Worm (Caenorhabditis elegans): ENCODE data around the gene kcnl-3.

The kcnl-3 gene

DNA sequence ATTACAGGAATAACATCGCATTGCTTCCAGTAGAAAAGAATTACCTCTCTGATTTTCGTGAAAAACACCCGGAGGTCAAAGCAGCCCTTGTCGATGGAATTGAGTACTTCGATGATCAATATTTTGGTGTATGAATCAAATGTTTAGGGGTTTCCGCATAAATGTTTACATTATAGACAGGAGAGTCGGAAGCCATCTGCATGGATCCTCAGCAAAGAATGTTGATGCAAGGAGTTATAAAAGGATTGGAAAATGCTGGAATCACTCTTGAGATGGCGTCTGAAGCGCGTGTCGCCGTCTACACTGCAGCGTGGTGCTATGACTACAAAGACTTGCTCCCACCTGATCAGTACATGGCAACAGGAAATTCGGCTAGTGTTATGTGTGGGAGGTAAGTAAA is 27.6 kb downstream of the kcnl-3 start, which contains the start of gene C41A3.2:
Gene C41A3.2, minus strand, starts transcription at position 101 of the 400 bp plus-strand sequence.
- TF ChIP-seq snpc-4 (tag; optimal IDR thresholded peaks at IDR 0.05) (no peak), nhr-67 (tag; optimal IDR thresholded peaks at IDR 0.05) (no peak), ZK546.5 (tag; optimal IDR thresholded peaks at IDR 0.05) (no peak), pha-4 (tag; optimal IDR thresholded peaks at IDR 0.05) (no peak), fos-1 (tag; optimal IDR thresholded peaks at IDR 0.05) (no peak), lin-15B (tag; optimal IDR thresholded peaks at IDR 0.05) (no peak), nhr-237 (tag; optimal IDR thresholded peaks at IDR 0.05) (no peak), daf-12 (tag; optimal IDR thresholded peaks at IDR 0.05) (no peak), mdl-1 (tag; optimal IDR thresholded peaks at IDR 0.05) (no peak), ztf-11 (tag; optimal IDR thresholded peaks at IDR 0.05) (no peak), nhr-23 (tag; optimal IDR thresholded peaks at IDR 0.05) (no peak), unc-39 (tag; optimal IDR thresholded peaks at IDR 0.05) (no peak)

DNA sequence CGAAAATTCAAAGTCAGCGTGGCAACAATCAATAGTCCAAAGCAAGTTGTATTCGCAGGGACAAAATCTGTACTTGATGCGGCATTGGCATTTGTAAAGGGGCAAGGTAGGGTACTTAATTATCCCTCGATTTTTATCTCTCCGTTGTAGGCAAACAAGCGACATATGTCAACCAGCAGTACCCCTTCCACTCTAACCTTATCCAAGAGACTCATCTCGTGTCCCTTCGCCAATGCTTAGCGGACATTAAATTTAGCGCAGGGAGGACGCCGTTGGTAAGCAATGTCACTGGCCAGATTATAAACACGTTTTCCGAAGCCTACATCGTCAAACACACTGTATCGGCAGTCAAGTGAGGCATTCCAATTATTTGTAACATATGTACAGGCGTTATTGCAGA is 42.7 kb downstream of the kcnl-3 start:
- TF ChIP-seq ztf-11 (tag; optimal IDR thresholded peaks at IDR 0.05) (peak; percentile 60), skn-1 (tag; optimal IDR thresholded peaks at IDR 0.05) (peak; percentile 95), nhr-23 (tag; optimal IDR thresholded peaks at IDR 0.05) (peak; percentile 99), lsy-12 (tag; optimal IDR thresholded peaks at IDR 0.05) (peak; percentile 96), egl-27 (tag; optimal IDR thresholded peaks at IDR 0.05) (peak; percentile 96), snpc-4 (tag; optimal IDR thresholded peaks at IDR 0.05) (peak; percentile 94), nhr-237 (tag; optimal IDR thresholded peaks at IDR 0.05) (peak; percentile 76), fos-1 (tag; optimal IDR thresholded peaks at IDR 0.05) (peak; percentile 95), fkh-2 (tag; optimal IDR thresholded peaks at IDR 0.05) (peak; percentile 24), tbx-2 (tag; optimal IDR thresholded peaks at IDR 0.05) (peak; percentile 98), nhr-11 (tag; optimal IDR thresholded peaks at IDR 0.05) (peak; percentile 96), ceh-9 (tag; optimal IDR thresholded peaks at IDR 0.05) (no peak), ama-1 (optimal IDR thresholded peaks at IDR 0.05) (no peak), sea-2 (GFP tag; optimal IDR thresholded peaks at IDR 0.05) (no peak), daf-12 (tag; optimal IDR thresholded peaks at IDR 0.05) (peak; percentile 80), fkh-10 (GFP tag; optimal IDR thresholded peaks at IDR 0.05) (peak; percentile 7), pha-4 (tag; optimal IDR thresholded peaks at IDR 0.05) (no peak), ceh-28 (tag; optimal IDR thresholded peaks at IDR 0.05) (peak; percentile 98), egl-5 (tag; optimal IDR thresholded peaks at IDR 0.05) (peak; percentile 98), nfya-1 (tag; optimal IDR thresholded peaks at IDR 0.05; ENCODE audit: insufficient read depth) (peak; percentile 88), nhr-12 (tag; optimal IDR thresholded peaks at IDR 0.05) (peak; percentile 15), jun-1 (tag; optimal IDR thresholded peaks at IDR 0.05) (peak; percentile 99), hmg-11 (tag; optimal IDR thresholded peaks at IDR 0.05) (no peak), nhr-25 (tag; optimal IDR thresholded peaks at IDR 0.05) (peak; percentile 100), elt-3 (tag; optimal IDR thresholded peaks at IDR 0.05) (peak in 2 of 3 experiments; percentile 96 to 99), ceh-16 (tag; optimal IDR thresholded peaks at IDR 0.05) (peak; percentile 83), nhr-76 (tag; optimal IDR thresholded peaks at IDR 0.05) (peak; percentile 77), lin-15B (tag; optimal IDR thresholded peaks at IDR 0.05) (peak; percentile 31), nhr-43 (tag; optimal IDR thresholded peaks at IDR 0.05; ENCODE audit: poor library complexity, severe bottlenecking) (peak; percentile 99), unc-62 (GFP tag; optimal IDR thresholded peaks at IDR 0.05) (peak; percentile 86), eor-1 (tag; optimal IDR thresholded peaks at IDR 0.05) (no peak), mdl-1 (tag; optimal IDR thresholded peaks at IDR 0.05) (peak; percentile 81), aly-2 (tag; optimal IDR thresholded peaks at IDR 0.05) (peak; percentile 98), lin-39 (tag; optimal IDR thresholded peaks at IDR 0.05) (peak; percentile 98), mml-1 (tag; optimal IDR thresholded peaks at IDR 0.05) (peak; percentile 20), ceh-82 (tag; optimal IDR thresholded peaks at IDR 0.05) (peak; percentile 98), elt-2 (tag; optimal IDR thresholded peaks at IDR 0.05) (peak; percentile 81), pqm-1 (tag; optimal IDR thresholded peaks at IDR 0.05) (peak; percentile 92), zag-1 (tag; optimal IDR thresholded peaks at IDR 0.05) (peak; percentile 88), elt-1 (tag; optimal IDR thresholded peaks at IDR 0.05) (peak; percentile 77), nhr-67 (tag; optimal IDR thresholded peaks at IDR 0.05) (peak; percentile 71), R02D3.7 (tag; optimal IDR thresholded peaks at IDR 0.05) (peak; percentile 91), ZK546.5 (tag; optimal IDR thresholded peaks at IDR 0.05) (no peak), nhr-77 (tag; optimal IDR thresholded peaks at IDR 0.05) (peak; percentile 96), unc-39 (tag; optimal IDR thresholded peaks at IDR 0.05) (peak; percentile 47), nhr-28 (tag; optimal IDR thresholded peaks at IDR 0.05) (peak; percentile 83), ztf-4 (tag; optimal IDR thresholded peaks at IDR 0.05) (peak; percentile 87)

All from whole organism, L3 larva.